Worm (Caenorhabditis elegans) whole organism, L3 larva: ENCODE measurements around the gene max-1.
A peak's percentile ranks its signal among the peaks of the same experiment; 100 is the strongest.

ENCODE experiments used
- R02D3.7 ChIP-seq: fragments of 150-350 bp; optimal IDR thresholded peaks from 2 replicates; lab custom pipeline; 2014; ENCODE audit warnings: missing biosample characterization, missing genetic modification characterization
- ZK546.5 ChIP-seq: sonication (generic microtip); optimal IDR thresholded peaks from 2 replicates; lab custom pipeline; 2017; ENCODE audit warnings: missing biosample characterization, missing genetic modification characterization
- aly-2 ChIP-seq: fragments of 150-350 bp; optimal IDR thresholded peaks from 2 replicates; lab custom pipeline; 2014; ENCODE audit warnings: missing biosample characterization, missing genetic modification characterization
- ama-1 ChIP-seq: fragments of 150-350 bp; optimal IDR thresholded peaks from 2 replicates; lab custom pipeline; 2018
- ceh-16 ChIP-seq: sonication (generic microtip); optimal IDR thresholded peaks from 2 replicates; lab custom pipeline; 2017; ENCODE audit warnings: missing biosample characterization, missing genetic modification characterization
- ceh-28 ChIP-seq: fragments of 150-350 bp; optimal IDR thresholded peaks from 2 replicates; lab custom pipeline; 2014; ENCODE audit warnings: missing biosample characterization, missing genetic modification reagents, missing genetic modification characterization
- ceh-82 ChIP-seq: fragments of 150-350 bp; optimal IDR thresholded peaks from 2 replicates; lab custom pipeline; 2014; ENCODE audit warnings: missing biosample characterization, missing genetic modification characterization
- ceh-9 ChIP-seq: sonication (generic microtip); optimal IDR thresholded peaks from 2 replicates; lab custom pipeline; 2018; ENCODE audit warnings: missing biosample characterization, missing genetic modification characterization
- egl-27 ChIP-seq: sonication (generic microtip); optimal IDR thresholded peaks from 4 replicates; lab custom pipeline; 2017; ENCODE audit warnings: missing biosample characterization, missing genetic modification reagents, missing genetic modification characterization
- egl-5 ChIP-seq: fragments of 150-350 bp; optimal IDR thresholded peaks from 2 replicates; lab custom pipeline; 2017; ENCODE audit warnings: missing biosample characterization, missing genetic modification reagents, missing genetic modification characterization, inconsistent platforms
- elt-1 ChIP-seq: fragments of 150-350 bp; optimal IDR thresholded peaks from 2 replicates; lab custom pipeline; 2014; ENCODE audit warnings: missing biosample characterization, missing genetic modification characterization
- elt-2 ChIP-seq: sonication (generic microtip); optimal IDR thresholded peaks from 2 replicates; lab custom pipeline; 2016; ENCODE audit warnings: missing genetic modification reagents, mild to moderate bottlenecking, missing genetic modification characterization, missing compliant biosample characterization
- elt-3 ChIP-seq, 3 experiments: fragments of 150-350 bp in 1 of 3; sonication (generic microtip) in 2 of 3; optimal IDR thresholded peaks; 2 replicates in 2 of 3; 4 replicates in 1 of 3; lab custom pipeline; 2014 to 2017; ENCODE audit warnings: missing biosample characterization in 3 of 3, missing genetic modification characterization in 3 of 3
- eor-1 ChIP-seq, 2 experiments: fragments of 150-350 bp; optimal IDR thresholded peaks; 2 replicates each; lab custom pipeline; 2014 to 2018; ENCODE audit warnings: missing biosample characterization in 2 of 2, missing genetic modification characterization in 2 of 2
- fkh-10 ChIP-seq: sonication (generic microtip); optimal IDR thresholded peaks from 2 replicates; lab custom pipeline; 2017; ENCODE audit warnings: missing biosample characterization, missing genetic modification reagents, missing genetic modification characterization
- fos-1 ChIP-seq: fragments of 150-350 bp; optimal IDR thresholded peaks from 2 replicates; lab custom pipeline; 2014; ENCODE audit warnings: missing biosample characterization, missing genetic modification characterization
- hmg-11 ChIP-seq: sonication (generic microtip); optimal IDR thresholded peaks from 2 replicates; lab custom pipeline; 2016; ENCODE audit warnings: missing genetic modification characterization, missing compliant biosample characterization
- jun-1 ChIP-seq: fragments of 150-350 bp; optimal IDR thresholded peaks from 2 replicates; lab custom pipeline; 2014; ENCODE audit warnings: missing biosample characterization, missing genetic modification reagents, missing genetic modification characterization
- lin-15B ChIP-seq: fragments of 150-350 bp; optimal IDR thresholded peaks from 2 replicates; lab custom pipeline; 2014; ENCODE audit warnings: missing biosample characterization, missing genetic modification characterization
- lin-39 ChIP-seq: fragments of 150-350 bp; optimal IDR thresholded peaks from 2 replicates; lab custom pipeline; 2018; ENCODE audit warnings: missing biosample characterization, missing genetic modification reagents, missing genetic modification characterization
- lsy-12 ChIP-seq: sonication (generic microtip); optimal IDR thresholded peaks from 2 replicates; lab custom pipeline; 2016; ENCODE audit warnings: mild to moderate bottlenecking, missing genetic modification characterization, missing compliant biosample characterization
- mdl-1 ChIP-seq: fragments of 150-350 bp; optimal IDR thresholded peaks from 2 replicates; lab custom pipeline; 2014; ENCODE audit warnings: missing biosample characterization, missing genetic modification characterization
- mml-1 ChIP-seq: fragments of 150-350 bp; sonication (generic microtip); optimal IDR thresholded peaks from 3 replicates; lab custom pipeline; 2014; ENCODE audit warnings: missing biosample characterization, missing genetic modification characterization
- nfya-1 ChIP-seq: sonication (generic microtip); optimal IDR thresholded peaks from 2 replicates; lab custom pipeline; 2017; ENCODE audit warnings: missing genetic modification characterization, mild to moderate bottlenecking, missing compliant biosample characterization, antibody characterized with exemption, moderate library complexity; ENCODE audit not compliant: insufficient read depth
- nhr-11 ChIP-seq: fragments of 150-350 bp; optimal IDR thresholded peaks from 2 replicates; lab custom pipeline; 2014; ENCODE audit warnings: missing biosample characterization, missing genetic modification characterization
- nhr-12 ChIP-seq: fragments of 150-350 bp; optimal IDR thresholded peaks from 2 replicates; lab custom pipeline; 2014; ENCODE audit warnings: missing biosample characterization, missing genetic modification characterization
- nhr-23 ChIP-seq: fragments of 150-350 bp; optimal IDR thresholded peaks from 2 replicates; lab custom pipeline; 2014; ENCODE audit warnings: missing biosample characterization, missing genetic modification reagents, missing genetic modification characterization
- nhr-237 ChIP-seq: fragments of 150-350 bp; optimal IDR thresholded peaks from 2 replicates; lab custom pipeline; 2014; ENCODE audit warnings: missing biosample characterization, missing genetic modification characterization
- nhr-25 ChIP-seq: sonication (generic microtip); optimal IDR thresholded peaks from 2 replicates; lab custom pipeline; 2017; ENCODE audit warnings: missing biosample characterization, missing genetic modification characterization
- nhr-28 ChIP-seq: fragments of 150-350 bp; optimal IDR thresholded peaks from 2 replicates; lab custom pipeline; 2014; ENCODE audit warnings: missing biosample characterization, missing genetic modification characterization
- nhr-43 ChIP-seq: sonication (generic microtip); optimal IDR thresholded peaks from 2 replicates; lab custom pipeline; 2016; ENCODE audit warnings: mild to moderate bottlenecking, missing genetic modification characterization, missing compliant biosample characterization; ENCODE audit not compliant: poor library complexity, severe bottlenecking
- nhr-67 ChIP-seq: fragments of 150-350 bp; optimal IDR thresholded peaks from 2 replicates; lab custom pipeline; 2014; ENCODE audit warnings: missing biosample characterization, missing genetic modification characterization
- nhr-76 ChIP-seq: fragments of 150-350 bp; sonication (generic microtip); optimal IDR thresholded peaks from 5 replicates; lab custom pipeline; 2014; ENCODE audit warnings: missing biosample characterization, missing genetic modification characterization
- nhr-77 ChIP-seq: fragments of 150-350 bp; optimal IDR thresholded peaks from 2 replicates; lab custom pipeline; 2014; ENCODE audit warnings: missing biosample characterization, missing genetic modification characterization
- pha-4 ChIP-seq: fragments of 150-350 bp; optimal IDR thresholded peaks from 2 replicates; lab custom pipeline; 2014; ENCODE audit warnings: missing biosample characterization, missing genetic modification reagents, missing genetic modification characterization
- pqm-1 ChIP-seq: fragments of 150-350 bp; optimal IDR thresholded peaks from 2 replicates; lab custom pipeline; 2017; ENCODE audit warnings: missing biosample characterization, missing genetic modification characterization, inconsistent platforms
- sea-2 ChIP-seq: fragments of 150-350 bp; sonication (generic microtip); optimal IDR thresholded peaks from 4 replicates; lab custom pipeline; 2014; ENCODE audit warnings: missing biosample characterization, missing genetic modification reagents, missing genetic modification characterization
- snpc-4 ChIP-seq: fragments of 150-350 bp; optimal IDR thresholded peaks from 2 replicates; lab custom pipeline; 2014; ENCODE audit warnings: missing biosample characterization, missing genetic modification characterization
- tbx-2 ChIP-seq: sonication (generic microtip); optimal IDR thresholded peaks from 2 replicates; lab custom pipeline; 2016; ENCODE audit warnings: mild to moderate bottlenecking, missing genetic modification characterization, missing compliant biosample characterization
- unc-62 ChIP-seq: fragments of 150-350 bp; sonication (generic microtip); optimal IDR thresholded peaks from 4 replicates; lab custom pipeline; 2014; ENCODE audit warnings: missing biosample characterization, missing genetic modification reagents, missing genetic modification characterization
- zag-1 ChIP-seq: fragments of 150-350 bp; optimal IDR thresholded peaks from 2 replicates; lab custom pipeline; 2014; ENCODE audit warnings: missing biosample characterization, missing genetic modification characterization
- ztf-11 ChIP-seq: fragments of 150-350 bp; optimal IDR thresholded peaks from 2 replicates; lab custom pipeline; 2014; ENCODE audit warnings: missing biosample characterization, missing genetic modification characterization
- ztf-4 ChIP-seq: fragments of 150-350 bp; optimal IDR thresholded peaks from 2 replicates; lab custom pipeline; 2014; ENCODE audit warnings: missing biosample characterization, missing genetic modification characterization

The max-1 gene

ce11 chrV:13083751-13084672, 36.0 kb downstream of the max-1 start:
- TF ChIP-seq elt-3 (tag; optimal IDR thresholded peaks at IDR 0.05; lab: Kevin White, UChicago) (no peak), mdl-1 (tag; lab: Kevin White, UChicago) (no peak), mml-1 (tag; lab: Kevin White, UChicago) (no peak), ama-1 (lab: Kevin White, UChicago) (no peak), ceh-9 (tag; lab: Kevin White, UChicago) (no peak), elt-2 (peak; percentile 32), unc-62 (GFP tag; lab: Kevin White, UChicago) (no peak), tbx-2 (no peak), pqm-1 (tag; lab: Kevin White, UChicago) (no peak), snpc-4 (tag; lab: Kevin White, UChicago) (peak; percentile 3), ZK546.5 (no peak), nhr-43 (tag; lab: Kevin White, UChicago) (no peak), nhr-12 (no peak), nhr-23 (tag; lab: Kevin White, UChicago) (no peak), hmg-11 (tag; lab: Kevin White, UChicago) (no peak), lin-15B (no peak), nhr-77 (no peak), lin-39 (tag; lab: Kevin White, UChicago) (peak; percentile 35)

ce11 chrV:13082442-13083126, 37.4 kb downstream of the max-1 start, which contains the start of gene C34B4.2:
Gene C34B4.2, plus strand, starts transcription at chrV:13083055.
- TF ChIP-seq nfya-1 (peak; percentile 60), elt-2 (peak; percentile 88), nhr-11 (tag; lab: Kevin White, UChicago) (peak; percentile 63), unc-62 (GFP tag; lab: Kevin White, UChicago) (no peak), pha-4 (tag; lab: Kevin White, UChicago) (peak; percentile 96), lin-39 (tag; lab: Kevin White, UChicago) (peak; percentile 77), tbx-2 (peak; percentile 53), lsy-12 (peak; percentile 13), nhr-43 (tag; lab: Kevin White, UChicago) (peak; percentile 5), nhr-76 (tag; lab: Kevin White, UChicago) (no peak), pqm-1 (tag; lab: Kevin White, UChicago) (peak; percentile 27), ceh-16 (tag; lab: Kevin White, UChicago) (no peak), snpc-4 (tag; lab: Kevin White, UChicago) (no peak), jun-1 (tag; lab: Kevin White, UChicago) (peak; percentile 4), elt-1 (tag; lab: Kevin White, UChicago) (peak; percentile 16), ama-1 (lab: Kevin White, UChicago) (peak; percentile 29)

- TF ChIP-seq egl-5 (tag; lab: Kevin White, UChicago) = no peak
- no peak for TF ChIP-seq ceh-82 (tag; lab: Kevin White, UChicago)
- TF ChIP-seq nhr-237 (tag; lab: Kevin White, UChicago) = no peak
- peak; percentile 39 to 80 (median 78) for TF ChIP-seq elt-3 (tag; optimal IDR thresholded peaks at IDR 0.05; lab: Kevin White, UChicago)
- no peak for TF ChIP-seq ztf-11 (tag; lab: Kevin White, UChicago)
- no peak for TF ChIP-seq fos-1 (tag; lab: Kevin White, UChicago)
- no peak for TF ChIP-seq egl-27 (tag; lab: Kevin White, UChicago)
- no peak for TF ChIP-seq nhr-28 (tag; lab: Kevin White, UChicago)
- no peak for TF ChIP-seq hmg-11 (tag; lab: Kevin White, UChicago)
- TF ChIP-seq nhr-77 = peak; percentile 19
- TF ChIP-seq lin-39 (tag; lab: Kevin White, UChicago) = no peak
- TF ChIP-seq ama-1 (lab: Kevin White, UChicago) = no peak
- no peak for TF ChIP-seq aly-2 (tag; lab: Kevin White, UChicago)
- TF ChIP-seq snpc-4 (tag; lab: Kevin White, UChicago) = no peak
- TF ChIP-seq ztf-4 (tag; lab: Kevin White, UChicago) = no peak
- TF ChIP-seq nhr-25 (tag; lab: Kevin White, UChicago) = peak; percentile 99
- TF ChIP-seq nhr-67 (tag; lab: Kevin White, UChicago) = no peak
- no peak for TF ChIP-seq sea-2 (GFP tag; lab: Kevin White, UChicago)
- TF ChIP-seq nhr-12 = no peak
- no peak for TF ChIP-seq nfya-1
- TF ChIP-seq fkh-10 (GFP tag; lab: Kevin White, UChicago) = no peak
- TF ChIP-seq ceh-28 (tag; lab: Kevin White, UChicago) = peak; percentile 52
- TF ChIP-seq ZK546.5 = no peak
- peak; percentile 62 for TF ChIP-seq lsy-12
- peak; percentile 18 for TF ChIP-seq R02D3.7 (tag; lab: Kevin White, UChicago)
- TF ChIP-seq zag-1 = no peak
- TF ChIP-seq mdl-1 (tag; lab: Kevin White, UChicago) = peak; percentile 84
- TF ChIP-seq eor-1 (tag; optimal IDR thresholded peaks at IDR 0.05; lab: Kevin White, UChicago) = no peak
- TF ChIP-seq nhr-23 (tag; lab: Kevin White, UChicago) = peak; percentile 97
- TF ChIP-seq elt-1 (tag; lab: Kevin White, UChicago) = peak; percentile 91
- TF ChIP-seq tbx-2 = peak; percentile 64
- TF ChIP-seq lin-15B = no peak
- TF ChIP-seq jun-1 (tag; lab: Kevin White, UChicago) = peak; percentile 79
These were observed 38.7 kb downstream of the max-1 start for ce11 chrV:13081197-13081747.
